Worm (Caenorhabditis elegans) whole organism, L1 larva: ENCODE results near the gene ptd-2.

Experiments
- Y116A8C.19 ChIP-seq: sonication (generic microtip); optimal IDR thresholded peaks from 2 replicates; lab custom pipeline; 2016; ENCODE audit warnings: missing compliant biosample characterization, missing genetic modification characterization, borderline replicate concordance
- alr-1 ChIP-seq: fragments of 200-800 bp; sonication (Bioruptor generic); optimal IDR thresholded peaks from 2 replicates; lab custom pipeline; 2018; ENCODE audit warnings: borderline replicate concordance, mild to moderate bottlenecking, missing genetic modification characterization, missing compliant biosample characterization
- ceh-8 ChIP-seq: fragments of 200-800 bp; sonication (Bioruptor generic); optimal IDR thresholded peaks from 2 replicates; lab custom pipeline; 2018; ENCODE audit warnings: mild to moderate bottlenecking, missing genetic modification characterization, moderate library complexity, missing compliant biosample characterization
- egl-13 ChIP-seq: sonication (generic microtip); optimal IDR thresholded peaks from 2 replicates; lab custom pipeline; 2016; ENCODE audit warnings: missing genotype, missing genetic modification reagents, missing genetic modification characterization, missing compliant biosample characterization
- fos-1 ChIP-seq: fragments of 150-350 bp; optimal IDR thresholded peaks from 2 replicates; lab custom pipeline; 2014; ENCODE audit warnings: missing biosample characterization, missing genetic modification characterization
- irx-1 ChIP-seq: sonication (generic microtip); optimal IDR thresholded peaks from 2 replicates; lab custom pipeline; 2016; ENCODE audit warnings: missing genetic modification characterization, missing compliant biosample characterization
- isw-1 ChIP-seq: fragments of 200-800 bp; sonication (Bioruptor generic); IDR thresholded peaks from 2 replicates; pipeline ENCODE4 v1.3.6; 2022; ENCODE audit warnings: missing genetic modification characterization, missing compliant biosample characterization
- lin-13 ChIP-seq: fragments of 150-350 bp; optimal IDR thresholded peaks from 2 replicates; lab custom pipeline; 2014; ENCODE audit warnings: missing biosample characterization, missing genetic modification reagents, missing genetic modification characterization
- mep-1 ChIP-seq: fragments of 150-350 bp; optimal IDR thresholded peaks from 2 replicates; lab custom pipeline; 2014; ENCODE audit warnings: missing biosample characterization, missing genetic modification characterization
- nhr-11 ChIP-seq: fragments of 150-350 bp; optimal IDR thresholded peaks from 2 replicates; lab custom pipeline; 2014; ENCODE audit warnings: missing biosample characterization, missing genetic modification characterization
- nhr-19 ChIP-seq: fragments of 200-800 bp; sonication (Bioruptor generic); conservative IDR thresholded peaks from 2 replicates; pipeline ENCODE4 v1.3.6; 2022; ENCODE audit warnings: missing genetic modification characterization, missing compliant biosample characterization
- nhr-47 ChIP-seq: sonication (generic microtip); optimal IDR thresholded peaks from 2 replicates; lab custom pipeline; 2016; ENCODE audit warnings: mild to moderate bottlenecking, missing genetic modification characterization, moderate library complexity, missing compliant biosample characterization
- rnt-1 ChIP-seq: sonication (generic microtip); optimal IDR thresholded peaks from 2 replicates; lab custom pipeline; 2016; ENCODE audit warnings: mild to moderate bottlenecking, missing genetic modification characterization, moderate library complexity, missing compliant biosample characterization
- snpc-4 ChIP-seq: fragments of 150-350 bp; optimal IDR thresholded peaks from 2 replicates; lab custom pipeline; 2014; ENCODE audit warnings: missing biosample characterization, missing genetic modification characterization
- sptf-1 ChIP-seq: fragments of 150-350 bp; optimal IDR thresholded peaks from 2 replicates; lab custom pipeline; 2014; ENCODE audit warnings: missing biosample characterization, missing genetic modification characterization
- tbx-2 ChIP-seq: sonication (generic microtip); optimal IDR thresholded peaks from 2 replicates; lab custom pipeline; 2016; ENCODE audit warnings: missing genetic modification characterization, missing compliant biosample characterization
- vab-15 ChIP-seq: sonication (generic microtip); optimal IDR thresholded peaks from 2 replicates; lab custom pipeline; 2017; ENCODE audit warnings: missing genotype, mild to moderate bottlenecking, missing genetic modification characterization, missing compliant biosample characterization

ptd-2 gene

DNA sequence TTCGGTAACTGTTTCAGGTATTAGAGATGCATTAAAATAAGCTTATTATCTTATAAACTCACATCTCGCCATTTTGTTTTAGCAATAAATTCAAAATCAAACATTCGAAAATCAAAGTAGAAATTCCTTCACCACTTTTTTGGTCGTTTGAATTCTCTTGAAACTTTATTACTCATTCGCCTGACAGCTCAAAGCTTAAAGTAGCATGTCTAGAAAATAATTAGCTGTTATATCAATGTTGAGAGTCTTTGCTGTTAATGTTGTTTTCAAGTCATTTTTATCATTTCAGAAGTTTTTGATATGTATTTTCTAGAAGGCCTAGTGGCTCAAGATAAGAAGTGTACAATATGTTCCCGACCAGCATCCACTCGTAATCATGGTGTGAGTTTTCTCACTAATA, 53.0 kb downstream of the ptd-2 start, which contains the start of gene nhr-39:
Gene nhr-39, plus strand, starts transcription at position 301 of the 400 bp plus-strand sequence.
- TF ChIP-seq Y116A8C.19 (tag; lab: Kevin White, UChicago) (no peak), tbx-2 (tag; lab: Kevin White, UChicago) (no peak), isw-1 (GFP tag; lab: Robert Waterston, UW) (no peak), nhr-11 (tag; lab: Kevin White, UChicago) (no peak), nhr-19 (no peak), vab-15 (tag; lab: Kevin White, UChicago) (no peak), rnt-1 (no peak), ceh-8 (GFP tag; lab: Kevin White, UChicago) (no peak), lin-13 (GFP tag; lab: Kevin White, UChicago) (no peak), fos-1 (tag; lab: Kevin White, UChicago) (no peak), egl-13 (tag; lab: Kevin White, UChicago) (no peak), alr-1 (no peak), irx-1 (tag; lab: Kevin White, UChicago) (no peak), snpc-4 (tag; lab: Kevin White, UChicago) (no peak), nhr-47 (tag; lab: Kevin White, UChicago) (no peak), sptf-1 (tag; lab: Kevin White, UChicago) (no peak), mep-1 (tag; lab: Kevin White, UChicago) (no peak)
